Fruit fly (Drosophila melanogaster) whole organism, embryonic: ENCODE results near the gene CG3726.
A peak's percentile ranks its signal among the peaks of the same experiment; 100 is the strongest.

Experiments
- Asciz ChIP-seq: fragments of 200-800 bp; sonication (Bioruptor generic); optimal IDR thresholded peaks from 2 replicates; lab custom pipeline; 2017; ENCODE audit warnings: missing biosample characterization, mild to moderate bottlenecking, missing genetic modification characterization, missing genetic modification reagents
- Atf6 ChIP-seq: fragments of 200-800 bp; sonication (Bioruptor generic); IDR thresholded peaks from 2 replicates; pipeline ENCODE4 v1.3.6; 2022; ENCODE audit warnings: missing biosample characterization, missing genetic modification characterization
- Bgb ChIP-seq: fragments of 200-800 bp; sonication (Bioruptor generic); IDR thresholded peaks from 2 replicates; pipeline ENCODE4 v1.3.6; 2022; ENCODE audit warnings: missing biosample characterization, missing genetic modification characterization; ENCODE audit not compliant: partially characterized antibody
- Blimp-1 ChIP-seq: fragments of 200-800 bp; sonication (Bioruptor generic); optimal IDR thresholded peaks from 3 replicates; lab custom pipeline; 2018; ENCODE audit warnings: missing biosample characterization, missing genetic modification characterization, mild to moderate bottlenecking, moderate library complexity, missing genetic modification reagents
- CG1024 ChIP-seq: fragments of 200-800 bp; sonication (Bioruptor generic); IDR thresholded peaks from 2 replicates; pipeline ENCODE4 v1.3.6; 2022; ENCODE audit warnings: missing biosample characterization, missing genetic modification characterization
- CG10979 ChIP-seq: fragments of 200-800 bp; sonication (Bioruptor generic); optimal IDR thresholded peaks from 2 replicates; lab custom pipeline; 2018; ENCODE audit warnings: missing biosample characterization, mild to moderate bottlenecking, missing genetic modification characterization, moderate library complexity
- CG11085 ChIP-seq: fragments of 200-800 bp; sonication (Bioruptor generic); IDR thresholded peaks from 2 replicates; pipeline ENCODE4 v1.3.6; 2022; ENCODE audit warnings: missing biosample characterization, missing genetic modification characterization
- CG1233 ChIP-seq: fragments of 200-800 bp; sonication (Bioruptor generic); optimal IDR thresholded peaks from 4 replicates; lab custom pipeline; 2018; ENCODE audit warnings: missing biosample characterization, mild to moderate bottlenecking, missing genetic modification characterization
- CG13296 ChIP-seq: fragments of 200-800 bp; sonication (Bioruptor generic); optimal IDR thresholded peaks from 3 replicates; lab custom pipeline; 2018; ENCODE audit warnings: missing biosample characterization, mild to moderate bottlenecking, missing genetic modification characterization
- CG13775 ChIP-seq: fragments of 200-800 bp; sonication (Bioruptor generic); optimal IDR thresholded peaks from 3 replicates; lab custom pipeline; 2017; ENCODE audit warnings: missing biosample characterization, mild to moderate bottlenecking, missing genetic modification characterization
- CG13894 ChIP-seq: fragments of 200-800 bp; sonication (Bioruptor generic); optimal IDR thresholded peaks from 3 replicates; lab custom pipeline; 2018; ENCODE audit warnings: missing biosample characterization, mild to moderate bottlenecking, missing genetic modification characterization, moderate library complexity
- CG14667 ChIP-seq: fragments of 200-800 bp; sonication (Bioruptor generic); IDR thresholded peaks from 2 replicates; pipeline ENCODE4 v1.3.6; 2022; ENCODE audit warnings: missing biosample characterization, missing genetic modification characterization
- CG14860 ChIP-seq: fragments of 200-800 bp; sonication (Bioruptor generic); IDR thresholded peaks from 3 replicates; pipeline ENCODE4 v1.3.6; 2022; ENCODE audit warnings: missing biosample characterization, missing genetic modification characterization; ENCODE audit not compliant: partially characterized antibody
- CG15073 ChIP-seq: fragments of 200-800 bp; sonication (Bioruptor generic); optimal IDR thresholded peaks from 2 replicates; lab custom pipeline; 2016; ENCODE audit warnings: missing biosample characterization, missing genetic modification characterization
- CG15601 ChIP-seq: fragments of 200-800 bp; sonication (Bioruptor generic); optimal IDR thresholded peaks from 3 replicates; lab custom pipeline; 2019; ENCODE audit warnings: missing biosample characterization, mild to moderate bottlenecking, missing genetic modification characterization, moderate library complexity
- CG15696 ChIP-seq: fragments of 200-800 bp; sonication (Bioruptor generic); optimal IDR thresholded peaks from 2 replicates; lab custom pipeline; 2019; ENCODE audit warnings: missing biosample characterization, mild to moderate bottlenecking, missing genetic modification characterization, moderate library complexity
- CG16863 ChIP-seq: fragments of 200-800 bp; sonication (Bioruptor generic); optimal IDR thresholded peaks from 3 replicates; lab custom pipeline; 2016; ENCODE audit warnings: missing biosample characterization, missing genetic modification characterization
- CG17829 ChIP-seq: fragments of 200-800 bp; optimal IDR thresholded peaks from 2 replicates; lab custom pipeline; 2019; ENCODE audit warnings: missing biosample characterization, mild to moderate bottlenecking, missing genetic modification characterization, moderate library complexity
- CG3407 ChIP-seq: fragments of 200-800 bp; sonication (Bioruptor generic); optimal IDR thresholded peaks from 2 replicates; lab custom pipeline; 2018; ENCODE audit warnings: missing biosample characterization, mild to moderate bottlenecking, missing genetic modification characterization
- CG4360 ChIP-seq: fragments of 200-800 bp; sonication (Bioruptor generic); IDR thresholded peaks from 2 replicates; pipeline ENCODE4 v1.3.6; 2022; ENCODE audit warnings: missing biosample characterization, missing genetic modification characterization
- CG43689 ChIP-seq: fragments of 200-800 bp; sonication (Bioruptor generic); IDR thresholded peaks from 2 replicates; pipeline ENCODE4 v1.3.6; 2022; ENCODE audit warnings: missing biosample characterization, missing genetic modification characterization
- CG6254 ChIP-seq: fragments of 200-800 bp; sonication (Bioruptor generic); optimal IDR thresholded peaks from 3 replicates; lab custom pipeline; 2017; ENCODE audit warnings: mild to moderate bottlenecking, missing biosample characterization, missing genetic modification reagents, missing genetic modification characterization
- CG6791 ChIP-seq: fragments of 200-800 bp; sonication (Bioruptor generic); IDR thresholded peaks from 3 replicates; pipeline ENCODE4 v1.3.6; 2022; ENCODE audit warnings: missing biosample characterization, missing genetic modification characterization; ENCODE audit not compliant: partially characterized antibody
- CG8290 ChIP-seq, 3 experiments: fragments of 200-800 bp; sonication (Bioruptor generic); optimal IDR thresholded peaks; 2 replicates each; lab custom pipeline; 2016 to 2019; ENCODE audit warnings: missing biosample characterization in 3 of 3, missing genetic modification characterization in 3 of 3, mild to moderate bottlenecking in 2 of 3, moderate library complexity in 1 of 3
- CTCF ChIP-seq: fragments of 200-800 bp; sonication (Bioruptor generic); optimal IDR thresholded peaks from 2 replicates; lab custom pipeline; 2017; ENCODE audit warnings: missing biosample characterization, mild to moderate bottlenecking, missing genetic modification characterization, moderate library complexity
- Drgx ChIP-seq: fragments of 200-800 bp; sonication (Bioruptor generic); IDR thresholded peaks from 2 replicates; pipeline ENCODE4 v1.3.6; 2022; ENCODE audit warnings: missing biosample characterization, missing genetic modification characterization
- HLH54F ChIP-seq: fragments of 200-800 bp; sonication (Bioruptor generic); optimal IDR thresholded peaks from 3 replicates; lab custom pipeline; 2016; ENCODE audit warnings: missing biosample characterization, missing genetic modification characterization
- Hmr ChIP-seq: fragments of 200-800 bp; sonication (Bioruptor generic); optimal IDR thresholded peaks from 3 replicates; lab custom pipeline; 2017; ENCODE audit warnings: mild to moderate bottlenecking, missing biosample characterization, missing genetic modification reagents, missing genetic modification characterization
- Hr78 ChIP-seq, 2 experiments: fragments of 200-800 bp in 1 of 2; fragments of >200 bp in 1 of 2; sonication (Bioruptor generic) in 1 of 2; optimal IDR thresholded peaks; 2 replicates each; lab custom pipeline; 2017 to 2019; ENCODE audit warnings: missing biosample characterization in 2 of 2, missing genetic modification characterization in 2 of 2, mild to moderate bottlenecking in 1 of 2, moderate library complexity in 1 of 2
- NfI ChIP-seq: fragments of 200-800 bp; sonication (Bioruptor generic); optimal IDR thresholded peaks from 3 replicates; lab custom pipeline; 2018; ENCODE audit warnings: missing biosample characterization, mild to moderate bottlenecking, missing genetic modification characterization, moderate library complexity
- Xrp1 ChIP-seq: fragments of 200-800 bp; sonication (Bioruptor generic); IDR thresholded peaks from 2 replicates; pipeline ENCODE4 v1.3.6; 2022; ENCODE audit warnings: missing biosample characterization, missing genetic modification characterization
- amos ChIP-seq: fragments of 200-800 bp; sonication (Bioruptor generic); IDR thresholded peaks from 2 replicates; pipeline ENCODE4 v1.3.6; 2022; ENCODE audit warnings: missing biosample characterization, missing genetic modification characterization; ENCODE audit not compliant: partially characterized antibody
- ara ChIP-seq: fragments of 200-800 bp; sonication (Bioruptor generic); IDR thresholded peaks from 2 replicates; pipeline ENCODE4 v1.3.6; 2022; ENCODE audit warnings: missing biosample characterization, missing genetic modification characterization
- ash1 ChIP-seq: fragments of 200-800 bp; sonication (Bioruptor generic); optimal IDR thresholded peaks from 2 replicates; lab custom pipeline; 2018; ENCODE audit warnings: missing biosample characterization, mild to moderate bottlenecking, missing genetic modification characterization
- bcd ChIP-seq: fragments of 200-800 bp; sonication (Bioruptor generic); optimal IDR thresholded peaks from 2 replicates; lab custom pipeline; 2017; ENCODE audit warnings: missing biosample characterization, mild to moderate bottlenecking, missing genetic modification characterization
- br ChIP-seq: fragments of >200 bp; optimal IDR thresholded peaks from 2 replicates; lab custom pipeline; 2017
- corto ChIP-seq: fragments of 200-800 bp; sonication (Bioruptor generic); optimal IDR thresholded peaks from 2 replicates; lab custom pipeline; 2016; ENCODE audit warnings: missing biosample characterization, mild to moderate bottlenecking, missing genetic modification characterization, moderate library complexity
- ems ChIP-seq: fragments of 200-800 bp; sonication (Bioruptor generic); optimal IDR thresholded peaks from 3 replicates; lab custom pipeline; 2016; ENCODE audit warnings: missing biosample characterization, missing genetic modification characterization
- eyg ChIP-seq: fragments of 200-800 bp; sonication (Bioruptor generic); optimal IDR thresholded peaks from 3 replicates; lab custom pipeline; 2016; ENCODE audit warnings: missing biosample characterization, missing genetic modification characterization
- h ChIP-seq: fragments of >200 bp; optimal IDR thresholded peaks from 2 replicates; lab custom pipeline; 2017
- peb ChIP-seq: fragments of 200-800 bp; sonication (Bioruptor generic); IDR thresholded peaks from 2 replicates; pipeline ENCODE4 v1.3.6; 2022; ENCODE audit warnings: missing biosample characterization, missing genetic modification characterization
- pzg ChIP-seq: fragments of 200-800 bp; sonication (Bioruptor generic); optimal IDR thresholded peaks from 3 replicates; lab custom pipeline; 2018; ENCODE audit warnings: missing biosample characterization, mild to moderate bottlenecking, missing genetic modification characterization, moderate library complexity
- repo ChIP-seq: fragments of 200-800 bp; sonication (Bioruptor generic); optimal IDR thresholded peaks from 2 replicates; lab custom pipeline; 2016; ENCODE audit warnings: missing biosample characterization, missing genetic modification characterization
- run ChIP-seq: fragments of 200-800 bp; sonication (Bioruptor generic); optimal IDR thresholded peaks from 3 replicates; lab custom pipeline; 2018; ENCODE audit warnings: missing biosample characterization, mild to moderate bottlenecking, missing genetic modification characterization
- sob ChIP-seq: fragments of 200-800 bp; sonication (Bioruptor generic); IDR thresholded peaks from 2 replicates; pipeline ENCODE4 v1.3.6; 2022; ENCODE audit warnings: missing biosample characterization, missing genetic modification characterization
- tgo ChIP-seq: fragments of 200-800 bp; sonication (Bioruptor generic); IDR thresholded peaks from 3 replicates; pipeline ENCODE4 v1.3.6; 2022; ENCODE audit warnings: missing biosample characterization, missing genetic modification characterization
- tio ChIP-seq: fragments of 200-800 bp; sonication (Bioruptor generic); optimal IDR thresholded peaks from 2 replicates; lab custom pipeline; 2017; ENCODE audit warnings: missing biosample characterization, missing genetic modification characterization, inconsistent platforms
- wdn ChIP-seq: fragments of 200-800 bp; sonication (Bioruptor generic); IDR thresholded peaks from 2 replicates; pipeline ENCODE4 v1.3.6; 2022; ENCODE audit warnings: missing biosample characterization, missing genetic modification characterization
- wor ChIP-seq: fragments of 200-800 bp; sonication (Bioruptor generic); IDR thresholded peaks from 2 replicates; pipeline ENCODE4 v1.3.6; 2022; ENCODE audit warnings: missing biosample characterization, missing genetic modification characterization
- zfh1 ChIP-seq: fragments of 200-800 bp; sonication (Bioruptor generic); IDR thresholded peaks from 3 replicates; pipeline ENCODE4 v1.3.6; 2022; ENCODE audit warnings: missing biosample characterization, missing genetic modification characterization

CG3726 gene

dm6 chrX:5969860-5970665 lies 53.2 kb downstream of the CG3726 start (continued):
- TF ChIP-seq CG1024 (GFP tag; lab: Robert Waterston, UW), result 0 out of 2 replicates have a peak, but pooled peaks have one; percentile 10
- TF ChIP-seq CG3407, result no peak
- TF ChIP-seq HLH54F (GFP tag; lab: Kevin White, UChicago), result no peak
- TF ChIP-seq Atf6 (GFP tag; lab: Robert Waterston, UW), result no peak
- peak; percentile 53 for TF ChIP-seq Hmr (GFP tag; lab: Kevin White, UChicago)
- no peak for TF ChIP-seq Bgb (GFP tag; lab: Robert Waterston, UW)
- no peak for TF ChIP-seq ems
- TF ChIP-seq amos (GFP tag; lab: Robert Waterston, UW), result no peak
- peak; percentile 38 for TF ChIP-seq CG13775 (GFP tag; lab: Kevin White, UChicago)
- TF ChIP-seq eyg (GFP tag; lab: Kevin White, UChicago), result no peak
- TF ChIP-seq CG13894 (tag; lab: Kevin White, UChicago), result no peak
- TF ChIP-seq zfh1 (GFP tag; lab: Robert Waterston, UW), result peak; percentile 76
- peak; percentile 18 for TF ChIP-seq Blimp-1
- TF ChIP-seq pzg, result no peak
- no peak for TF ChIP-seq CG43689 (GFP tag; lab: Robert Waterston, UW)
- peak; percentile 62 for TF ChIP-seq ara (GFP tag; lab: Robert Waterston, UW)
- no peak for TF ChIP-seq wdn (GFP tag; lab: Robert Waterston, UW)
- no peak for TF ChIP-seq Asciz (GFP tag; lab: Kevin White, UChicago)
- TF ChIP-seq NfI (GFP tag; lab: Kevin White, UChicago), result peak; percentile 35
- TF ChIP-seq CG6254 (GFP tag; lab: Kevin White, UChicago), result no peak
- TF ChIP-seq CG4360 (GFP tag; lab: Robert Waterston, UW), result peak; percentile 85
- peak; percentile 12 for TF ChIP-seq bcd (GFP tag; lab: Kevin White, UChicago)
- TF ChIP-seq tio (GFP tag; lab: Kevin White, UChicago), result peak; percentile 6
- TF ChIP-seq CG16863 (GFP tag; lab: Kevin White, UChicago), result peak; percentile 1
- peak; percentile 15 for TF ChIP-seq run
- no peak for TF ChIP-seq corto (GFP tag; lab: Kevin White, UChicago)
- TF ChIP-seq CG11085, result peak; percentile 29; the same call in 1 of the 2 replicates
- no peak for TF ChIP-seq CG14860 (GFP tag; lab: Robert Waterston, UW)
- peak; percentile 64 for TF ChIP-seq CG17829 (tag; lab: Kevin White, UChicago)
- TF ChIP-seq CG13296, result peak; percentile 14
- TF ChIP-seq CG8290 (GFP tag; optimal IDR thresholded peaks at IDR 0.05; lab: Kevin White, UChicago), result peak; percentile 41
- no peak for TF ChIP-seq CG8290 (tag; optimal IDR thresholded peaks at IDR 0.05; lab: Kevin White, UChicago)
- TF ChIP-seq CG10979 (tag; lab: Kevin White, UChicago), result peak; percentile 36
- peak; percentile 31 for TF ChIP-seq CG15696 (tag; lab: Kevin White, UChicago)
- TF ChIP-seq h (lab: Kevin White, UChicago), result no peak
- TF ChIP-seq Drgx (GFP tag; lab: Robert Waterston, UW), result no peak
- TF ChIP-seq sob (GFP tag; lab: Robert Waterston, UW), result no peak; the same call in 1 of the 2 replicates
- no peak for TF ChIP-seq Hr78 (GFP tag; optimal IDR thresholded peaks at IDR 0.05; lab: Kevin White, UChicago)
- TF ChIP-seq tgo (GFP tag; lab: Robert Waterston, UW), result peak; percentile 38
- no peak for TF ChIP-seq repo (GFP tag; lab: Kevin White, UChicago)
- TF ChIP-seq CG15601 (tag; lab: Kevin White, UChicago), result peak; percentile 22
- TF ChIP-seq Xrp1 (GFP tag; lab: Robert Waterston, UW), result peak; percentile 71
- no peak for TF ChIP-seq br
- no peak for TF ChIP-seq peb (GFP tag; lab: Robert Waterston, UW)
- TF ChIP-seq wor (GFP tag; lab: Robert Waterston, UW), result no peak
- no peak for TF ChIP-seq CG15073 (GFP tag; lab: Kevin White, UChicago)
- peak; percentile 45; the same call in 1 of the 2 replicates for TF ChIP-seq CG14667 (GFP tag; lab: Robert Waterston, UW)
- no peak for TF ChIP-seq CG6791 (GFP tag; lab: Robert Waterston, UW)
- TF ChIP-seq ash1 (GFP tag; lab: Kevin White, UChicago), result no peak
- TF ChIP-seq CG1233 (GFP tag; lab: Kevin White, UChicago), result peak; percentile 33
- no peak for TF ChIP-seq CTCF (GFP tag; lab: Kevin White, UChicago)
